Fruit fly (Drosophila melanogaster) whole organism, embryonic: ENCODE measurements around the gene sau.

ENCODE experiments used
- Abd-B ChIP-seq: fragments of 200-800 bp; sonication (Bioruptor generic); optimal IDR thresholded peaks from 2 replicates; lab custom pipeline; 2018; ENCODE audit warnings: missing biosample characterization, mild to moderate bottlenecking, missing genetic modification characterization, moderate library complexity
- Ada2b ChIP-seq: fragments of 200-800 bp; sonication (Bioruptor generic); IDR thresholded peaks from 2 replicates; pipeline ENCODE4 v1.3.6; 2022; ENCODE audit warnings: missing biosample characterization, missing genetic modification characterization
- Atf-2 ChIP-seq: fragments of 200-800 bp; sonication (Bioruptor generic); optimal IDR thresholded peaks from 2 replicates; lab custom pipeline; 2016; ENCODE audit warnings: missing biosample characterization, missing genetic modification characterization
- C15 ChIP-seq: fragments of 200-800 bp; sonication (Bioruptor generic); IDR thresholded peaks from 3 replicates; pipeline ENCODE4 v1.3.6; 2022; ENCODE audit warnings: missing biosample characterization, missing genetic modification characterization
- CG12219 ChIP-seq: fragments of 200-800 bp; sonication (Bioruptor generic); optimal IDR thresholded peaks from 3 replicates; lab custom pipeline; 2018; ENCODE audit warnings: missing biosample characterization, mild to moderate bottlenecking, missing genetic modification characterization
- CG12299 ChIP-seq: fragments of 200-800 bp; sonication (Bioruptor generic); optimal IDR thresholded peaks from 2 replicates; lab custom pipeline; 2018; ENCODE audit warnings: missing biosample characterization, mild to moderate bottlenecking, missing genetic modification characterization
- CG12744 ChIP-seq: fragments of 200-800 bp; sonication (Bioruptor generic); optimal IDR thresholded peaks from 2 replicates; lab custom pipeline; 2016; ENCODE audit warnings: missing biosample characterization, missing genetic modification characterization
- CG15269 ChIP-seq: fragments of 200-800 bp; sonication (Bioruptor generic); optimal IDR thresholded peaks from 2 replicates; lab custom pipeline; 2018; ENCODE audit warnings: missing biosample characterization, mild to moderate bottlenecking, missing genetic modification characterization, moderate library complexity
- CG15696 ChIP-seq: fragments of 200-800 bp; sonication (Bioruptor generic); optimal IDR thresholded peaks from 2 replicates; lab custom pipeline; 2019; ENCODE audit warnings: missing biosample characterization, mild to moderate bottlenecking, missing genetic modification characterization, moderate library complexity
- CG17912 ChIP-seq: fragments of 200-800 bp; sonication (Bioruptor generic); optimal IDR thresholded peaks from 2 replicates; lab custom pipeline; 2018; ENCODE audit warnings: missing biosample characterization, mild to moderate bottlenecking, missing genetic modification characterization
- CG31441 ChIP-seq: fragments of 200-800 bp; sonication (Bioruptor generic); IDR thresholded peaks from 2 replicates; pipeline ENCODE4 v1.3.6; 2022; ENCODE audit warnings: missing biosample characterization, missing genetic modification characterization
- CG34422 ChIP-seq: fragments of 200-800 bp; sonication (Bioruptor generic); IDR thresholded peaks from 3 replicates; pipeline ENCODE4 v1.3.6; 2022; ENCODE audit warnings: missing biosample characterization, missing genetic modification characterization
- CG3995 ChIP-seq: fragments of 200-800 bp; sonication (Bioruptor generic); optimal IDR thresholded peaks from 3 replicates; lab custom pipeline; 2016; ENCODE audit warnings: missing biosample characterization, missing genetic modification characterization
- CG4360 ChIP-seq: fragments of 200-800 bp; sonication (Bioruptor generic); IDR thresholded peaks from 2 replicates; pipeline ENCODE4 v1.3.6; 2022; ENCODE audit warnings: missing biosample characterization, missing genetic modification characterization
- CG5245 ChIP-seq: fragments of 200-800 bp; sonication (Bioruptor generic); optimal IDR thresholded peaks from 3 replicates; lab custom pipeline; 2016; ENCODE audit warnings: missing biosample characterization, missing genetic modification characterization
- CG6254 ChIP-seq: fragments of 200-800 bp; sonication (Bioruptor generic); optimal IDR thresholded peaks from 3 replicates; lab custom pipeline; 2017; ENCODE audit warnings: mild to moderate bottlenecking, missing biosample characterization, missing genetic modification reagents, missing genetic modification characterization
- CG6765 ChIP-seq: fragments of 200-800 bp; sonication (Bioruptor generic); optimal IDR thresholded peaks from 3 replicates; lab custom pipeline; 2017; ENCODE audit warnings: missing biosample characterization, mild to moderate bottlenecking, missing genetic modification characterization
- CG9797 ChIP-seq: fragments of 200-800 bp; sonication (Bioruptor generic); optimal IDR thresholded peaks from 3 replicates; lab custom pipeline; 2018; ENCODE audit warnings: missing biosample characterization, mild to moderate bottlenecking, missing genetic modification characterization
- Dbx ChIP-seq: fragments of 200-800 bp; sonication (Bioruptor generic); IDR thresholded peaks from 3 replicates; pipeline ENCODE4 v1.3.6; 2022; ENCODE audit warnings: missing biosample characterization, missing genetic modification characterization
- Fer3 ChIP-seq: fragments of 200-800 bp; sonication (Bioruptor generic); optimal IDR thresholded peaks from 2 replicates; lab custom pipeline; 2018; ENCODE audit warnings: missing biosample characterization, mild to moderate bottlenecking, missing genetic modification characterization, moderate library complexity
- Gug ChIP-seq: fragments of 200-800 bp; sonication (Bioruptor generic); IDR thresholded peaks from 4 replicates; pipeline ENCODE4 v1.3.6; 2022; ENCODE audit warnings: missing biosample characterization, missing genetic modification characterization
- Mad ChIP-seq: fragments of 200-800 bp; sonication (Bioruptor generic); optimal IDR thresholded peaks from 2 replicates; lab custom pipeline; 2016; ENCODE audit warnings: missing biosample characterization, missing genetic modification characterization
- Meics ChIP-seq: fragments of 200-800 bp; sonication (Bioruptor generic); optimal IDR thresholded peaks from 2 replicates; lab custom pipeline; 2017; ENCODE audit warnings: missing biosample characterization, mild to moderate bottlenecking, missing genetic modification characterization
- Mrtf ChIP-seq: fragments of 200-800 bp; sonication (Bioruptor generic); IDR thresholded peaks from 3 replicates; pipeline ENCODE4 v1.3.6; 2022; ENCODE audit warnings: missing biosample characterization, missing genetic modification characterization
- Nf-YA ChIP-seq: fragments of 200-800 bp; sonication (Bioruptor generic); IDR thresholded peaks from 2 replicates; pipeline ENCODE4 v1.3.6; 2022; ENCODE audit warnings: missing biosample characterization, missing genetic modification characterization
- Nf-YB ChIP-seq: fragments of 200-800 bp; sonication (Bioruptor generic); optimal IDR thresholded peaks from 3 replicates; lab custom pipeline; 2019; ENCODE audit warnings: missing biosample characterization, mild to moderate bottlenecking, missing genetic modification characterization, moderate library complexity
- Oli ChIP-seq: fragments of 200-800 bp; sonication (Bioruptor generic); optimal IDR thresholded peaks from 2 replicates; lab custom pipeline; 2018; ENCODE audit warnings: missing biosample characterization, mild to moderate bottlenecking, missing genetic modification characterization, moderate library complexity
- Sin3A ChIP-seq: fragments of >200 bp; optimal IDR thresholded peaks from 2 replicates; lab custom pipeline; 2018
- Stat92E ChIP-seq, 3 experiments: fragments of >200 bp in 2 of 3; fragments of 200-800 bp in 1 of 3; sonication (Bioruptor generic) in 1 of 3; optimal IDR thresholded peaks; 2 replicates each; lab custom pipeline; 2017 to 2019; ENCODE audit warnings: missing biosample characterization in 3 of 3, missing genetic modification characterization in 3 of 3, mild to moderate bottlenecking in 1 of 3, moderate library complexity in 1 of 3
- TFAM ChIP-seq: fragments of 200-800 bp; sonication (Bioruptor generic); optimal IDR thresholded peaks from 2 replicates; lab custom pipeline; 2017; ENCODE audit warnings: missing biosample characterization, missing genetic modification characterization, inconsistent platforms
- ac ChIP-seq: fragments of 200-800 bp; sonication (Bioruptor generic); optimal IDR thresholded peaks from 3 replicates; lab custom pipeline; 2017; ENCODE audit warnings: missing biosample characterization, mild to moderate bottlenecking, missing genetic modification characterization
- bcd ChIP-seq: fragments of 200-800 bp; sonication (Bioruptor generic); optimal IDR thresholded peaks from 2 replicates; lab custom pipeline; 2017; ENCODE audit warnings: missing biosample characterization, mild to moderate bottlenecking, missing genetic modification characterization
- danr ChIP-seq: fragments of 200-800 bp; sonication (Bioruptor generic); IDR thresholded peaks from 2 replicates; pipeline ENCODE4 v1.3.6; 2022; ENCODE audit warnings: missing biosample characterization, missing genetic modification characterization
- dmrt99B ChIP-seq: fragments of 200-800 bp; sonication (Bioruptor generic); optimal IDR thresholded peaks from 2 replicates; lab custom pipeline; 2018; ENCODE audit warnings: missing biosample characterization, mild to moderate bottlenecking, missing genetic modification characterization, moderate library complexity
- dysf ChIP-seq: fragments of 200-800 bp; sonication (Bioruptor generic); IDR thresholded peaks from 3 replicates; pipeline ENCODE4 v1.3.6; 2022; ENCODE audit warnings: missing biosample characterization, missing genetic modification characterization
- emc ChIP-seq: fragments of 200-800 bp; sonication (Bioruptor generic); optimal IDR thresholded peaks from 2 replicates; lab custom pipeline; 2016; ENCODE audit warnings: missing biosample characterization, missing genetic modification characterization
- ewg ChIP-seq: fragments of 200-800 bp; sonication (Bioruptor generic); optimal IDR thresholded peaks from 3 replicates; lab custom pipeline; 2017; ENCODE audit warnings: mild to moderate bottlenecking, missing biosample characterization, missing genetic modification reagents, missing genetic modification characterization
- fd3F ChIP-seq: fragments of 200-800 bp; sonication (Bioruptor generic); optimal IDR thresholded peaks from 2 replicates; lab custom pipeline; 2018; ENCODE audit warnings: missing biosample characterization, mild to moderate bottlenecking, missing genetic modification characterization, moderate library complexity
- gem ChIP-seq: fragments of 200-800 bp; sonication (Bioruptor generic); optimal IDR thresholded peaks from 2 replicates; lab custom pipeline; 2019; ENCODE audit warnings: missing biosample characterization, mild to moderate bottlenecking, missing genetic modification characterization, moderate library complexity
- hbn ChIP-seq: fragments of 200-800 bp; sonication (Bioruptor generic); IDR thresholded peaks from 2 replicates; pipeline ENCODE4 v1.3.6; 2022; ENCODE audit warnings: missing biosample characterization, missing genetic modification characterization; ENCODE audit not compliant: partially characterized antibody
- jigr1 ChIP-seq: fragments of 200-800 bp; sonication (Bioruptor generic); IDR thresholded peaks from 3 replicates; pipeline ENCODE4 v1.3.6; 2022; ENCODE audit warnings: missing biosample characterization, missing genetic modification characterization
- jumu ChIP-seq: fragments of 200-800 bp; sonication (Bioruptor generic); optimal IDR thresholded peaks from 3 replicates; lab custom pipeline; 2016; ENCODE audit warnings: missing biosample characterization, missing genetic modification characterization
- org-1 ChIP-seq: fragments of 200-800 bp; sonication (Bioruptor generic); optimal IDR thresholded peaks from 2 replicates; lab custom pipeline; 2017; ENCODE audit warnings: missing biosample characterization, missing genetic modification characterization
- otp ChIP-seq: fragments of 200-800 bp; sonication (Bioruptor generic); IDR thresholded peaks from 3 replicates; pipeline ENCODE4, ENCODE4 v1.3.6; 2022; ENCODE audit warnings: missing biosample characterization, missing genetic modification characterization
- salm ChIP-seq: fragments of 200-800 bp; sonication (Bioruptor generic); optimal IDR thresholded peaks from 2 replicates; lab custom pipeline; 2018; ENCODE audit warnings: missing biosample characterization, mild to moderate bottlenecking, missing genetic modification characterization
- schlank ChIP-seq: fragments of 200-800 bp; sonication (Bioruptor generic); optimal IDR thresholded peaks from 2 replicates; lab custom pipeline; 2018; ENCODE audit warnings: missing biosample characterization, mild to moderate bottlenecking, missing genetic modification characterization
- slp2 ChIP-seq: fragments of 200-800 bp; sonication (Bioruptor generic); optimal IDR thresholded peaks from 2 replicates; lab custom pipeline; 2016; ENCODE audit warnings: missing biosample characterization, missing genetic modification characterization
- wdn ChIP-seq: fragments of 200-800 bp; sonication (Bioruptor generic); IDR thresholded peaks from 2 replicates; pipeline ENCODE4 v1.3.6; 2022; ENCODE audit warnings: missing biosample characterization, missing genetic modification characterization
- z ChIP-seq: fragments of 200-800 bp; sonication (Bioruptor generic); IDR thresholded peaks from 3 replicates; pipeline ENCODE4 v1.3.6; 2022; ENCODE audit warnings: missing biosample characterization, missing genetic modification characterization

sau gene

DNA sequence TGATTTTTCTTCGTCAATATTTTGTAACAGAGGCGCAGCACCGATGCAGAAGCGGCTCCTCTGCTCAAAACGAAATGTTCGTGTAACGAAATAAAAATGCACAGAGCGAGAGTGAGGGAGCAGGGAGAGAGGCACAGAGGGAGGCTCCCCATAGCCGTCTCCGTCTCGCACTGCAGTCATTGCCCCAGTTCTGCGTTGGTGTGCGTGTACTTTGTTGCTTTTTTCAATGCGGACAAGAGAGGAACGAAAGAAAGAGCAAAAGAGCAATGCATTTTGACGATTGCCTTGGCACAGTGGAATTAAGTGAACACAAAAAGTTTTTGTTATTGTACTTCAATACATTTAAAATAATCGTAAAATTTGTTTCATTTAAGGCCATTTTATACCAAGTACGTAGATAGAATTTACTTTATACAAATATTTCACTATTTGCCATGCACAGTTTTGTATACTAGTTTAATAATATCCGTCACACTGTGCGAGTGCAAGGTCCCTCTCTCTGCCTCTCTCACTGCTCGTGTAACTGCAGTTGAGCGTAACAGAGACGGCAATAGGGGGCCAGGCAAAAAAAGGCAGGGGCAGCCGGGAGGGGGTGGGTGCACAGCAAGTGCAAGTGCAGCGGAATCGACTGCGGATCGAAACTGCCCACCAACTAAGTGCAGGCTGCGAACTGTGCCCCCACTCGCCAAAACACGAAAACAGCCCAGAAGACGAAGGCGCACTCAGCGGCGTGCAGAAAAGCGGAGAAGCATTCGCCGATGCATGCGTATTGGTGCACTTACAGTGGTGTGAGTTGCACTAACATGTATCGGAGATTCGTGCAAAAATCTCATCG is 23.9 kb upstream of the sau start (continued):
- peak in 1 of 3 experiments; percentile 100 for TF ChIP-seq Stat92E (GFP tag; optimal IDR thresholded peaks at IDR 0.05; lab: Kevin White, UChicago)
- peak; percentile 99 for TF ChIP-seq ewg (GFP tag; lab: Kevin White, UChicago)
- peak; percentile 97 for TF ChIP-seq Abd-B (GFP tag; lab: Kevin White, UChicago)
- TF ChIP-seq Mad (GFP tag; lab: Kevin White, UChicago), result peak; percentile 98
- peak; percentile 98 for TF ChIP-seq CG6254 (GFP tag; lab: Kevin White, UChicago)
- TF ChIP-seq dysf (GFP tag; lab: Robert Waterston, UW), result peak; percentile 96
- TF ChIP-seq CG3995, result peak; percentile 47
- TF ChIP-seq Nf-YA (GFP tag; lab: Robert Waterston, UW), result peak; percentile 99
- TF ChIP-seq C15 (GFP tag; lab: Robert Waterston, UW), result peak; percentile 93
- TF ChIP-seq CG12219 (GFP tag; lab: Kevin White, UChicago), result peak; percentile 99
- TF ChIP-seq Ada2b (GFP tag; lab: Robert Waterston, UW), result peak; percentile 99
- peak; percentile 94 for TF ChIP-seq Fer3
- TF ChIP-seq z (GFP tag; lab: Robert Waterston, UW), result peak; percentile 87
- peak; percentile 97 for TF ChIP-seq TFAM (GFP tag; lab: Kevin White, UChicago)
- peak; percentile 86 for TF ChIP-seq Meics
- peak; percentile 97 for TF ChIP-seq Mrtf (GFP tag; lab: Robert Waterston, UW)
- peak; percentile 96 for TF ChIP-seq danr
- TF ChIP-seq Dbx (GFP tag; lab: Robert Waterston, UW), result 0 out of 3 replicates have a peak, but pooled peaks have one; percentile 30
- TF ChIP-seq org-1 (GFP tag; lab: Kevin White, UChicago), result peak; percentile 99
- TF ChIP-seq CG12744 (GFP tag; lab: Kevin White, UChicago), result peak; percentile 95
- peak; percentile 97 for TF ChIP-seq bcd (GFP tag; lab: Kevin White, UChicago)
- TF ChIP-seq emc (GFP tag; lab: Kevin White, UChicago), result peak; percentile 66
- TF ChIP-seq Atf-2 (GFP tag; lab: Kevin White, UChicago), result peak; percentile 98
- peak; percentile 99 for TF ChIP-seq salm (tag; lab: Kevin White, UChicago)
- no peak for TF ChIP-seq CG6765 (GFP tag; lab: Kevin White, UChicago)
- peak; percentile 96 for TF ChIP-seq Gug (GFP tag; lab: Robert Waterston, UW)
- peak; percentile 98 for TF ChIP-seq slp2 (GFP tag; lab: Kevin White, UChicago)
- no peak for TF ChIP-seq Sin3A (lab: Kevin White, UChicago)
- peak; percentile 30 for TF ChIP-seq hbn (GFP tag; lab: Robert Waterston, UW)
- TF ChIP-seq Oli (tag; lab: Kevin White, UChicago), result peak; percentile 99
- TF ChIP-seq CG4360 (GFP tag; lab: Robert Waterston, UW), result peak; percentile 93
- peak; percentile 97 for TF ChIP-seq jigr1
- TF ChIP-seq fd3F (GFP tag; lab: Kevin White, UChicago), result peak; percentile 76
- TF ChIP-seq CG12299 (tag; lab: Kevin White, UChicago), result peak; percentile 97
- peak; percentile 84; the same call in 1 of the 2 replicates for TF ChIP-seq wdn
- TF ChIP-seq CG17912 (GFP tag; lab: Kevin White, UChicago), result peak; percentile 57
- peak; percentile 99 for TF ChIP-seq CG15696 (tag; lab: Kevin White, UChicago)
- TF ChIP-seq CG31441 (GFP tag; lab: Robert Waterston, UW), result peak; percentile 99
- TF ChIP-seq jumu, result peak; percentile 98
- TF ChIP-seq schlank (tag; lab: Kevin White, UChicago), result peak; percentile 59
- peak; percentile 99 for TF ChIP-seq CG34422 (GFP tag; lab: Robert Waterston, UW)
- peak; percentile 96 for TF ChIP-seq CG15269 (tag; lab: Kevin White, UChicago)
- TF ChIP-seq dmrt99B (tag; lab: Kevin White, UChicago), result peak; percentile 99
- TF ChIP-seq CG5245 (GFP tag; lab: Kevin White, UChicago), result peak; percentile 99
- peak; percentile 99 for TF ChIP-seq otp
- peak; percentile 72 for TF ChIP-seq CG9797
- peak; percentile 99 for TF ChIP-seq ac (GFP tag; lab: Kevin White, UChicago)
- peak; percentile 100 for TF ChIP-seq gem (tag; lab: Kevin White, UChicago)
- TF ChIP-seq Nf-YB, result peak; percentile 90
